Worm (Caenorhabditis elegans): ENCODE results near the gene math-37.

DNA sequence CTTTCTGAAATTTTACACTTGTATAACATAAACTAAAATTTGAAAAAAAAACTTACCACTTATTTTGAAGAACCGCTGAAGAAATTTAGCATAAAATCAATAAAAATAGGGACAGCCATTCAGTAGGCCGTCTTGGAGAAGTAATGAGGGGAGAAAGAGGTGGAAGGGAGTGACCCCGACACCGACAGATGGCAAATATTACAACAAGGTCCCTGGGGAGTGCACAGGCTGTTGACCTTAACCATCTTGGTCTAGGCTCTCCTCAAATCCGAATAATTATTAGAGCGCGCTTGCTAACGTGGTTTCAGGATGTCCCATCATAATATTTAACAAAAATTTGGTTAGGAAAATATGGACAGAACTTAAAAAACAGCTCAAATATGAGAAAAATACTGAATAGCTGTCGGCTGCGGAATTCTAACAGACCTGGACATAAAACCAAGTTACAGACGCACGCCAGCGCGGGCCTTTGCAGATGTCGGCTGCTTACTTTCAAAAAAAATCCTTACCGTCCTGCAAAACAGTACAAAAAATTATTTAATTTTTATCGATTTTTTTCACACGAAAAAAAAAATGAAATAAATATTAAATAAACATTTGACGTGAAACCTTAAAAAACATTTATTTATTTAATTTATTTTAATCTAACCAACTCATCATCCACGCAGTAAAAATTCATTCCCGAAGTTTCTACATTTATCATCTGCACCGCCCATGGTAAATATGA lies 26.9 kb downstream of the math-37 start, which contains the start of gene T16A1.2:
- no peak for TF ChIP-seq ama-1 (optimal IDR thresholded peaks at IDR 0.05)
- TF ChIP-seq nhr-12 (tag; optimal IDR thresholded peaks at IDR 0.05): no peak
- TF ChIP-seq lin-13 (GFP tag; optimal IDR thresholded peaks at IDR 0.05): no peak
- no peak for TF ChIP-seq nhr-25 (tag; optimal IDR thresholded peaks at IDR 0.05)

All from whole organism, L2 larva.